Worm (Caenorhabditis elegans): ENCODE measurements around the gene T21D12.7.

DNA sequence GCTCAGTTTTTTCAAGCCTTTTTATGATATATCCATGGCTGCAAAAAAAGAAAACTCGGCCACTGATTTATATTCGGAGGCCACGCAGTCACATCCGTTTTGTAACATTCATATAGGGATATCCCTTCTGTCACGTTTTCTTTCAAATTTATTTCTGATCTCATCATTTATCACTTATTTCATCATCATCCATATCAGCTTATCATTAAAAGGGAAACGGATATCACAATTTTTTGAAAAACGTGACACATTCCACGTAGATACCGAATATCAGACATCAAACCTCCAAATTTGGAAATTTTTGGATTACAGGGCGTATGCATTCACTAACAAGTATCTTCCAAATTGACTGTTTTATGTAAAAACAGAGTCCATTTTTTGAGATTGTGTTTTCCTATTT is 11.5 kb upstream of the T21D12.7 start:
- TF ChIP-seq nhr-129 (tag; optimal IDR thresholded peaks at IDR 0.05) (peak; percentile 27), sem-4 (tag; optimal IDR thresholded peaks at IDR 0.05) (no peak), lin-11 (tag; optimal IDR thresholded peaks at IDR 0.05) (no peak), snpc-4 (tag; optimal IDR thresholded peaks at IDR 0.05) (no peak), nhr-23 (tag; optimal IDR thresholded peaks at IDR 0.05) (no peak), unc-55 (GFP tag; optimal IDR thresholded peaks at IDR 0.05) (no peak), skn-1 (tag; optimal IDR thresholded peaks at IDR 0.05) (no peak)
